Fruit fly (Drosophila melanogaster) whole organism, prepupa: Measurements from ENCODE around the gene PolD1.

Experiments used
- CG10669 ChIP-seq: fragments of 200-800 bp; sonication (Bioruptor generic); optimal IDR thresholded peaks from 3 replicates; lab custom pipeline; 2018; ENCODE audit warnings: missing biosample characterization, mild to moderate bottlenecking, missing genetic modification characterization, moderate library complexity
- CG11294 ChIP-seq: fragments of 200-800 bp; sonication (Bioruptor generic); IDR thresholded peaks from 2 replicates; pipeline ENCODE4 v1.3.6; 2022; ENCODE audit warnings: missing biosample characterization, missing genetic modification characterization
- CG11762 ChIP-seq: fragments of 200-800 bp; sonication (Bioruptor generic); optimal IDR thresholded peaks from 3 replicates; lab custom pipeline; 2016; ENCODE audit warnings: missing biosample characterization, missing genetic modification characterization; ENCODE audit not compliant: insufficient read depth
- CG11902 ChIP-seq: fragments of 200-800 bp; sonication (Bioruptor generic); optimal IDR thresholded peaks from 3 replicates; lab custom pipeline; 2016; ENCODE audit warnings: missing biosample characterization, missing genetic modification characterization
- CG15336 ChIP-seq: fragments of 200-800 bp; sonication (Bioruptor generic); IDR thresholded peaks from 2 replicates; pipeline ENCODE4 v1.3.6; 2022; ENCODE audit warnings: missing biosample characterization, missing genetic modification characterization
- CG1621 ChIP-seq: fragments of 200-800 bp; sonication (Bioruptor generic); optimal IDR thresholded peaks from 3 replicates; lab custom pipeline; 2018; ENCODE audit warnings: missing biosample characterization, mild to moderate bottlenecking, missing genetic modification characterization
- CG16779 ChIP-seq: fragments of 200-800 bp; sonication (Bioruptor generic); optimal IDR thresholded peaks from 3 replicates; lab custom pipeline; 2017; ENCODE audit warnings: missing biosample characterization, mild to moderate bottlenecking, missing genetic modification characterization
- CG3032 ChIP-seq: fragments of 200-800 bp; optimal IDR thresholded peaks from 2 replicates; lab custom pipeline; 2019; ENCODE audit warnings: missing biosample characterization, mild to moderate bottlenecking, missing genetic modification characterization, moderate library complexity
- CG32006 ChIP-seq: fragments of 200-800 bp; sonication (Bioruptor generic); optimal IDR thresholded peaks from 3 replicates; lab custom pipeline; 2017; ENCODE audit warnings: missing biosample characterization, mild to moderate bottlenecking, missing genetic modification characterization
- CG34406 ChIP-seq: fragments of 200-800 bp; sonication (Bioruptor generic); optimal IDR thresholded peaks from 3 replicates; lab custom pipeline; 2016; ENCODE audit warnings: missing biosample characterization, missing genetic modification characterization
- CG4318 ChIP-seq: fragments of 200-800 bp; sonication (Bioruptor generic); optimal IDR thresholded peaks from 3 replicates; lab custom pipeline; 2017; ENCODE audit warnings: missing biosample characterization, mild to moderate bottlenecking, missing genetic modification characterization
- CG6276 ChIP-seq: fragments of 200-800 bp; sonication (Bioruptor generic); optimal IDR thresholded peaks from 2 replicates; lab custom pipeline; 2017; ENCODE audit warnings: missing biosample characterization, mild to moderate bottlenecking, missing genetic modification characterization
- CG6808 ChIP-seq: fragments of 200-800 bp; sonication (Bioruptor generic); optimal IDR thresholded peaks from 3 replicates; lab custom pipeline; 2017; ENCODE audit warnings: missing biosample characterization, missing genetic modification characterization, mild to moderate bottlenecking, moderate library complexity, missing genetic modification reagents
- CG6854 ChIP-seq: fragments of 200-800 bp; sonication (Bioruptor generic); optimal IDR thresholded peaks from 2 replicates; lab custom pipeline; 2017; ENCODE audit warnings: missing biosample characterization, mild to moderate bottlenecking, missing genetic modification characterization
- CG7368 ChIP-seq: fragments of 200-800 bp; sonication (Bioruptor generic); optimal IDR thresholded peaks from 3 replicates; lab custom pipeline; 2016; ENCODE audit warnings: missing biosample characterization, missing genetic modification characterization
- CG8632 ChIP-seq: fragments of 200-800 bp; sonication (Bioruptor generic); optimal IDR thresholded peaks from 3 replicates; lab custom pipeline; 2016; ENCODE audit warnings: missing biosample characterization, missing genetic modification characterization
- CG9139 ChIP-seq: fragments of 200-800 bp; sonication (Bioruptor generic); optimal IDR thresholded peaks from 3 replicates; lab custom pipeline; 2017; ENCODE audit warnings: missing biosample characterization, mild to moderate bottlenecking, missing genetic modification characterization
- Eip75B ChIP-seq: fragments of 200-800 bp; sonication (Bioruptor generic); optimal IDR thresholded peaks from 3 replicates; lab custom pipeline; 2016; ENCODE audit warnings: missing biosample characterization, missing genetic modification characterization
- Eip78C ChIP-seq: fragments of 200-800 bp; sonication (Bioruptor generic); peaks from one replicate; lab custom pipeline; 2016; ENCODE audit warnings: missing biosample characterization, missing genetic modification characterization
- Eip93F ChIP-seq: fragments of 200-800 bp; sonication (Bioruptor generic); optimal IDR thresholded peaks from 2 replicates; lab custom pipeline; 2016; ENCODE audit warnings: missing biosample characterization, mild to moderate bottlenecking, missing genetic modification characterization
- Ets21C ChIP-seq: fragments of 200-800 bp; sonication (Bioruptor generic); optimal IDR thresholded peaks from 3 replicates; lab custom pipeline; 2016; ENCODE audit warnings: missing biosample characterization, missing genetic modification characterization
- Ets96B ChIP-seq: fragments of 200-800 bp; optimal IDR thresholded peaks from 2 replicates; lab custom pipeline; 2019; ENCODE audit warnings: missing biosample characterization, mild to moderate bottlenecking, missing genetic modification characterization, moderate library complexity
- Gug ChIP-seq: fragments of 200-800 bp; sonication (Bioruptor generic); IDR thresholded peaks from 2 replicates; pipeline ENCODE4 v1.3.6; 2022; ENCODE audit warnings: missing biosample characterization, missing genetic modification characterization
- Hr38 ChIP-seq: sonication (Bioruptor generic); optimal IDR thresholded peaks from 2 replicates; lab custom pipeline; 2016; ENCODE audit warnings: missing biosample characterization, missing genetic modification characterization
- Lpt ChIP-seq: fragments of 200-800 bp; sonication (Bioruptor generic); optimal IDR thresholded peaks from 3 replicates; lab custom pipeline; 2016; ENCODE audit warnings: missing biosample characterization, missing genetic modification characterization
- Met ChIP-seq: fragments of 200-800 bp; sonication (Bioruptor generic); optimal IDR thresholded peaks from 3 replicates; lab custom pipeline; 2016; ENCODE audit warnings: missing biosample characterization, missing genetic modification characterization
- OdsH ChIP-seq: fragments of 200-800 bp; sonication (Bioruptor generic); optimal IDR thresholded peaks from 3 replicates; lab custom pipeline; 2016; ENCODE audit warnings: missing biosample characterization, missing genetic modification characterization
- Sox102F ChIP-seq: fragments of 200-800 bp; sonication (Bioruptor generic); optimal IDR thresholded peaks from 2 replicates; lab custom pipeline; 2016; ENCODE audit warnings: missing biosample characterization, mild to moderate bottlenecking, missing genetic modification characterization
- Sox15 ChIP-seq: fragments of 200-800 bp; sonication (Bioruptor generic); optimal IDR thresholded peaks from 3 replicates; lab custom pipeline; 2016; ENCODE audit warnings: missing biosample characterization, missing genetic modification characterization
- achi ChIP-seq: fragments of 200-800 bp; sonication (Bioruptor generic); optimal IDR thresholded peaks from 3 replicates; lab custom pipeline; 2016; ENCODE audit warnings: missing biosample characterization, missing genetic modification characterization
- acj6 ChIP-seq: fragments of 200-800 bp; sonication (Bioruptor generic); optimal IDR thresholded peaks from 3 replicates; lab custom pipeline; 2016; ENCODE audit warnings: missing biosample characterization, missing genetic modification characterization
- cyc ChIP-seq: fragments of 200-800 bp; sonication (Bioruptor generic); optimal IDR thresholded peaks from 3 replicates; lab custom pipeline; 2016; ENCODE audit warnings: missing biosample characterization, missing genetic modification characterization
- dac ChIP-seq: fragments of 200-800 bp; sonication (Bioruptor generic); optimal IDR thresholded peaks from 2 replicates; lab custom pipeline; 2017; ENCODE audit warnings: missing biosample characterization, mild to moderate bottlenecking, missing genetic modification characterization
- dsx ChIP-seq: fragments of 200-800 bp; optimal IDR thresholded peaks from 3 replicates; lab custom pipeline; 2019; ENCODE audit warnings: missing biosample characterization, mild to moderate bottlenecking, missing genetic modification characterization, moderate library complexity; ENCODE audit not compliant: poor library complexity, severe bottlenecking
- eg ChIP-seq: fragments of 200-800 bp; sonication (Bioruptor generic); IDR thresholded peaks from 3 replicates; pipeline ENCODE4 v1.3.6; 2022; ENCODE audit warnings: missing biosample characterization, missing genetic modification characterization
- fd59A ChIP-seq: fragments of 200-800 bp; sonication (Bioruptor generic); optimal IDR thresholded peaks from 2 replicates; lab custom pipeline; 2017; ENCODE audit warnings: missing biosample characterization, mild to moderate bottlenecking, missing genetic modification characterization, missing genetic modification reagents
- fd85E ChIP-seq: fragments of 200-800 bp; sonication (Bioruptor generic); optimal IDR thresholded peaks from 3 replicates; lab custom pipeline; 2016; ENCODE audit warnings: missing biosample characterization, missing genetic modification characterization
- fkh ChIP-seq: fragments of 200-800 bp; sonication (Bioruptor generic); optimal IDR thresholded peaks from 3 replicates; lab custom pipeline; 2017; ENCODE audit warnings: missing biosample characterization, mild to moderate bottlenecking, missing genetic modification characterization, moderate library complexity
- lz ChIP-seq: fragments of 200-800 bp; sonication (Bioruptor generic); optimal IDR thresholded peaks from 3 replicates; lab custom pipeline; 2016; ENCODE audit warnings: missing biosample characterization, missing genetic modification characterization
- net ChIP-seq: fragments of 200-800 bp; sonication (Bioruptor generic); optimal IDR thresholded peaks from 3 replicates; lab custom pipeline; 2016; ENCODE audit warnings: missing biosample characterization, missing genetic modification characterization
- pdm3 ChIP-seq: fragments of 200-800 bp; sonication (Bioruptor generic); optimal IDR thresholded peaks from 3 replicates; lab custom pipeline; 2016; ENCODE audit warnings: missing biosample characterization, missing genetic modification characterization
- salr ChIP-seq, 2 experiments: fragments of 200-800 bp; sonication (Bioruptor generic); optimal IDR thresholded peaks; 3 replicates each; lab custom pipeline; 2016 to 2018; ENCODE audit warnings: missing biosample characterization in 2 of 2, missing genetic modification characterization in 2 of 2, mild to moderate bottlenecking in 1 of 2
- spab ChIP-seq: fragments of 200-800 bp; sonication (Bioruptor generic); optimal IDR thresholded peaks from 2 replicates; lab custom pipeline; 2017; ENCODE audit warnings: missing biosample characterization, mild to moderate bottlenecking, missing genetic modification characterization, missing genetic modification reagents
- ss ChIP-seq, 2 experiments: fragments of 200-800 bp; sonication (Bioruptor generic); optimal IDR thresholded peaks; 2 replicates in 1 of 2; 3 replicates in 1 of 2; lab custom pipeline; 2017 to 2018; ENCODE audit warnings: mild to moderate bottlenecking in 2 of 2, missing biosample characterization in 2 of 2, missing genetic modification characterization in 2 of 2, moderate library complexity in 1 of 2
- svp ChIP-seq: fragments of 200-800 bp; sonication (Bioruptor generic); peaks from one replicate; lab custom pipeline; 2016; ENCODE audit warnings: missing biosample characterization, missing genetic modification characterization
- vri ChIP-seq: fragments of 200-800 bp; sonication (Bioruptor generic); optimal IDR thresholded peaks from 3 replicates; lab custom pipeline; 2016; ENCODE audit warnings: missing biosample characterization, mild to moderate bottlenecking, missing genetic modification characterization

Gene PolD1

dm6 chr3L:16012315-16012950 is 24.8 kb upstream of the PolD1 start:
- TF ChIP-seq CG9139 (GFP tag; lab: Kevin White, UChicago) (no peak), CG34406 (GFP tag; lab: Kevin White, UChicago) (no peak), svp (GFP tag; lab: Kevin White, UChicago) (peak; percentile 11)

- TF ChIP-seq Ets96B (tag; lab: Kevin White, UChicago) (no peak), Lpt (GFP tag; lab: Kevin White, UChicago) (peak; percentile 32), cyc (GFP tag; lab: Kevin White, UChicago) (peak; percentile 41), ss (GFP tag; optimal IDR thresholded peaks at IDR 0.05; lab: Kevin White, UChicago) (peak; percentile 66 to 81), Eip93F (no peak), CG4318 (GFP tag; lab: Kevin White, UChicago) (no peak), Gug (no peak; the same call in 1 of the 2 replicates), Met (GFP tag; lab: Kevin White, UChicago) (no peak), CG10669 (GFP tag; lab: Kevin White, UChicago) (no peak), eg (GFP tag; lab: Robert Waterston, UW) (no peak; the same call in 2 of the 3 replicates), CG1621 (peak; percentile 29), Sox15 (no peak), CG32006 (peak; percentile 24), svp (GFP tag; lab: Kevin White, UChicago) (peak; percentile 75), Ets21C (GFP tag; lab: Kevin White, UChicago) (no peak), CG6808 (GFP tag; lab: Kevin White, UChicago) (peak; percentile 66), Eip75B (GFP tag; lab: Kevin White, UChicago) (no peak), lz (no peak), CG6276 (GFP tag; lab: Kevin White, UChicago) (peak; percentile 19), CG11294 (GFP tag; lab: Robert Waterston, UW) (no peak; the same call in 1 of the 2 replicates), pdm3 (GFP tag; lab: Kevin White, UChicago) (no peak), CG8632 (GFP tag; lab: Kevin White, UChicago) (no peak), fkh (GFP tag; lab: Kevin White, UChicago) (peak; percentile 24), CG6854 (GFP tag; lab: Kevin White, UChicago) (peak; percentile 67), net (GFP tag; lab: Kevin White, UChicago) (peak; percentile 34), vri (GFP tag; lab: Kevin White, UChicago) (no peak), fd59A (GFP tag; lab: Kevin White, UChicago) (peak; percentile 4), CG7368 (peak; percentile 44), CG9139 (GFP tag; lab: Kevin White, UChicago) (peak; percentile 39), Sox102F (GFP tag; lab: Kevin White, UChicago) (no peak), Hr38 (GFP tag; lab: Kevin White, UChicago) (no peak), OdsH (GFP tag; lab: Kevin White, UChicago) (no peak), CG16779 (peak; percentile 43), achi (GFP tag; lab: Kevin White, UChicago) (no peak), CG3032 (tag; lab: Kevin White, UChicago) (no peak), spab (peak; percentile 23), Eip78C (GFP tag; lab: Kevin White, UChicago) (peak; percentile 61), CG11902 (no peak), dsx (GFP tag; lab: Kevin White, UChicago) (no peak), fd85E (no peak), CG11762 (GFP tag; lab: Kevin White, UChicago) (no peak), CG15336 (GFP tag; lab: Robert Waterston, UW) (0 out of 2 replicates have a peak, but pooled peaks have one; percentile 19), CG34406 (GFP tag; lab: Kevin White, UChicago) (no peak), acj6 (GFP tag; lab: Kevin White, UChicago) (peak; percentile 5), salr (GFP tag; optimal IDR thresholded peaks at IDR 0.05; lab: Kevin White, UChicago) (no peak), dac (no peak)
These were observed 23.9 kb upstream of the PolD1 start, which contains the start of gene mib1 for dm6 chr3L:16011319-16012210. Gene mib1, minus strand, starts transcription at chr3L:16011812.
